Worm (Caenorhabditis elegans): Measurements from ENCODE around the gene snb-5.

The snb-5 gene

ce11 chrIII:8202754-8203153, at the start of gene snb-5:
Gene snb-5, plus strand, starts transcription at chrIII:8203054.
- TF ChIP-seq ceh-9 (tag; optimal IDR thresholded peaks at IDR 0.05) = no peak
- no peak for TF ChIP-seq ceh-16 (tag; optimal IDR thresholded peaks at IDR 0.05)
- no peak for TF ChIP-seq tbx-2 (tag; optimal IDR thresholded peaks at IDR 0.05)
- TF ChIP-seq nhr-28 (tag; optimal IDR thresholded peaks at IDR 0.05) = no peak
- no peak for TF ChIP-seq fkh-10 (GFP tag; optimal IDR thresholded peaks at IDR 0.05)
- no peak for TF ChIP-seq skn-1 (tag; optimal IDR thresholded peaks at IDR 0.05)
- TF ChIP-seq aly-2 (tag; optimal IDR thresholded peaks at IDR 0.05) = no peak
- no peak for TF ChIP-seq pqm-1 (tag; optimal IDR thresholded peaks at IDR 0.05)
- TF ChIP-seq lin-15B (tag; optimal IDR thresholded peaks at IDR 0.05) = no peak
- TF ChIP-seq elt-1 (tag; optimal IDR thresholded peaks at IDR 0.05) = no peak
- TF ChIP-seq fos-1 (tag; optimal IDR thresholded peaks at IDR 0.05) = no peak
- no peak for TF ChIP-seq hmg-11 (tag; optimal IDR thresholded peaks at IDR 0.05)
- no peak for TF ChIP-seq ama-1 (optimal IDR thresholded peaks at IDR 0.05)

ce11 chrIII:8154423-8154822, 48.4 kb upstream of the snb-5 start:
- no peak for TF ChIP-seq nhr-11 (tag; optimal IDR thresholded peaks at IDR 0.05)
- TF ChIP-seq fkh-10 (GFP tag; optimal IDR thresholded peaks at IDR 0.05) = no peak
- TF ChIP-seq egl-27 (tag; optimal IDR thresholded peaks at IDR 0.05) = no peak
- peak; percentile 55 for TF ChIP-seq elt-2 (tag; optimal IDR thresholded peaks at IDR 0.05)
- no peak for TF ChIP-seq nhr-77 (tag; optimal IDR thresholded peaks at IDR 0.05)
- TF ChIP-seq skn-1 (tag; optimal IDR thresholded peaks at IDR 0.05) = no peak
- no peak for TF ChIP-seq aly-2 (tag; optimal IDR thresholded peaks at IDR 0.05)
- peak; percentile 6 for TF ChIP-seq pha-4 (tag; optimal IDR thresholded peaks at IDR 0.05)
- TF ChIP-seq lin-15B (tag; optimal IDR thresholded peaks at IDR 0.05) = no peak
- TF ChIP-seq unc-39 (tag; optimal IDR thresholded peaks at IDR 0.05) = no peak
- no peak for TF ChIP-seq ama-1 (optimal IDR thresholded peaks at IDR 0.05)
- TF ChIP-seq egl-5 (tag; optimal IDR thresholded peaks at IDR 0.05) = no peak

- TF ChIP-seq ceh-9 (tag; optimal IDR thresholded peaks at IDR 0.05) (no peak), pha-4 (tag; optimal IDR thresholded peaks at IDR 0.05) (no peak), egl-27 (tag; optimal IDR thresholded peaks at IDR 0.05) (no peak), skn-1 (tag; optimal IDR thresholded peaks at IDR 0.05) (no peak), pqm-1 (tag; optimal IDR thresholded peaks at IDR 0.05) (no peak), unc-39 (tag; optimal IDR thresholded peaks at IDR 0.05) (no peak), nhr-237 (tag; optimal IDR thresholded peaks at IDR 0.05) (no peak), hmg-11 (tag; optimal IDR thresholded peaks at IDR 0.05) (no peak), jun-1 (tag; optimal IDR thresholded peaks at IDR 0.05) (no peak)
These were observed 47.7 kb upstream of the snb-5 start, which contains the start of gene D2007.1 for ce11 chrIII:8155166-8155565. Gene D2007.1, plus strand, starts transcription at chrIII:8155466.

- TF ChIP-seq nhr-25 (tag; optimal IDR thresholded peaks at IDR 0.05) = no peak
- TF ChIP-seq ztf-4 (tag; optimal IDR thresholded peaks at IDR 0.05) = no peak
- peak; percentile 9 for TF ChIP-seq hmg-11 (tag; optimal IDR thresholded peaks at IDR 0.05)
- no peak for TF ChIP-seq snpc-4 (tag; optimal IDR thresholded peaks at IDR 0.05)
- peak; percentile 62 for TF ChIP-seq pha-4 (tag; optimal IDR thresholded peaks at IDR 0.05)
- TF ChIP-seq nfya-1 (tag; optimal IDR thresholded peaks at IDR 0.05; ENCODE audit: insufficient read depth) = peak; percentile 43
- peak; percentile 15 for TF ChIP-seq elt-2 (tag; optimal IDR thresholded peaks at IDR 0.05)
These were observed 44.6 kb upstream of the snb-5 start, which contains the start of gene atg-13 for ce11 chrIII:8158140-8158786. Gene atg-13, minus strand, starts transcription at chrIII:8158190.

ce11 chrIII:8161238-8161637, 41.6 kb upstream of the snb-5 start, which contains the start of gene inpp-5K:
Gene inpp-5K, minus strand, starts transcription at chrIII:8161338.
- no peak for TF ChIP-seq nhr-28 (tag; optimal IDR thresholded peaks at IDR 0.05)
- no peak for TF ChIP-seq nhr-12 (tag; optimal IDR thresholded peaks at IDR 0.05)
- TF ChIP-seq unc-62 (GFP tag; optimal IDR thresholded peaks at IDR 0.05) = no peak
- peak; percentile 13 for TF ChIP-seq nhr-25 (tag; optimal IDR thresholded peaks at IDR 0.05)
- no peak for TF ChIP-seq eor-1 (tag; optimal IDR thresholded peaks at IDR 0.05)
- TF ChIP-seq ceh-82 (tag; optimal IDR thresholded peaks at IDR 0.05) = no peak

- TF ChIP-seq nfya-1 (tag; optimal IDR thresholded peaks at IDR 0.05; ENCODE audit: insufficient read depth) = no peak
- TF ChIP-seq egl-27 (tag; optimal IDR thresholded peaks at IDR 0.05) = no peak
- no peak for TF ChIP-seq aly-2 (tag; optimal IDR thresholded peaks at IDR 0.05)
- TF ChIP-seq lin-15B (tag; optimal IDR thresholded peaks at IDR 0.05) = no peak
- no peak for TF ChIP-seq elt-1 (tag; optimal IDR thresholded peaks at IDR 0.05)
- TF ChIP-seq nhr-23 (tag; optimal IDR thresholded peaks at IDR 0.05) = no peak
- no peak for TF ChIP-seq unc-62 (GFP tag; optimal IDR thresholded peaks at IDR 0.05)
- TF ChIP-seq ama-1 (optimal IDR thresholded peaks at IDR 0.05) = no peak
- no peak for TF ChIP-seq ceh-16 (tag; optimal IDR thresholded peaks at IDR 0.05)
- TF ChIP-seq nhr-67 (tag; optimal IDR thresholded peaks at IDR 0.05) = no peak
- no peak for TF ChIP-seq ceh-9 (tag; optimal IDR thresholded peaks at IDR 0.05)
These were observed 39.6 kb upstream of the snb-5 start, which contains the start of gene bath-42 for ce11 chrIII:8163283-8163682. Gene bath-42, minus strand, starts transcription at chrIII:8163383.
